Worm (Caenorhabditis elegans) whole organism, mixed stage, embryonic: ENCODE results near the gene srsx-2.

Experiments
- bed-3 ChIP-seq: fragments of 200-800 bp; sonication (Bioruptor generic); optimal IDR thresholded peaks from 3 replicates; lab custom pipeline; 2018; ENCODE audit warnings: mild to moderate bottlenecking, missing genetic modification characterization, moderate library complexity, missing compliant biosample characterization
- ces-1 ChIP-seq: fragments of 150-350 bp; optimal IDR thresholded peaks from 2 replicates; lab custom pipeline; 2014; ENCODE audit warnings: missing biosample characterization, missing genetic modification reagents, missing genetic modification characterization
- elt-3 ChIP-seq: fragments of 150-350 bp; optimal IDR thresholded peaks from 2 replicates; lab custom pipeline; 2014; ENCODE audit warnings: missing biosample characterization, missing genetic modification characterization
- mep-1 ChIP-seq: fragments of 150-350 bp; optimal IDR thresholded peaks from 2 replicates; lab custom pipeline; 2017; ENCODE audit warnings: missing biosample characterization, missing genetic modification reagents, missing genetic modification characterization, inconsistent platforms
- nhr-28 ChIP-seq: fragments of 150-350 bp; optimal IDR thresholded peaks from 2 replicates; lab custom pipeline; 2014; ENCODE audit warnings: missing biosample characterization, missing genetic modification characterization
- sem-2 ChIP-seq: fragments of 200-800 bp; sonication (Bioruptor generic); optimal IDR thresholded peaks from 2 replicates; lab custom pipeline; 2018; ENCODE audit warnings: mild to moderate bottlenecking, missing genetic modification characterization, missing compliant biosample characterization
- snpc-4 ChIP-seq: fragments of 150-350 bp; optimal IDR thresholded peaks from 2 replicates; lab custom pipeline; 2014; ENCODE audit warnings: missing biosample characterization, missing genetic modification characterization
- unc-62 ChIP-seq: fragments of 150-350 bp; optimal IDR thresholded peaks from 2 replicates; lab custom pipeline; 2014; ENCODE audit warnings: missing biosample characterization, missing genetic modification reagents, missing genetic modification characterization

- TF ChIP-seq mep-1 (tag; lab: Kevin White, UChicago), result no peak
- no peak for TF ChIP-seq unc-62 (GFP tag; lab: Kevin White, UChicago)
- no peak for TF ChIP-seq sem-2 (GFP tag; lab: Kevin White, UChicago)
- no peak for TF ChIP-seq nhr-28
- TF ChIP-seq bed-3 (GFP tag; lab: Kevin White, UChicago), result no peak
- TF ChIP-seq elt-3 (tag; lab: Kevin White, UChicago), result no peak
- no peak for TF ChIP-seq snpc-4 (tag; lab: Kevin White, UChicago)
- no peak for TF ChIP-seq ces-1
Observed at ce11 chrV:17467881-17468280, 29.7 kb upstream of the srsx-2 start.
